Fruit fly (Drosophila melanogaster) whole organism, embryonic: Measurements from ENCODE around the gene Atg5.

Experiments
- Bdp1 ChIP-seq: fragments of 200-800 bp; sonication (Bioruptor generic); optimal IDR thresholded peaks from 3 replicates; lab custom pipeline; 2016; ENCODE audit warnings: missing biosample characterization, missing genetic modification characterization
- CG10321 ChIP-seq: fragments of 200-800 bp; sonication (Bioruptor generic); IDR thresholded peaks from 2 replicates; pipeline ENCODE4 v1.3.6; 2022; ENCODE audit warnings: missing biosample characterization, missing genetic modification characterization
- CG12769 ChIP-seq: fragments of 200-800 bp; sonication (Bioruptor generic); optimal IDR thresholded peaks from 2 replicates; lab custom pipeline; 2019; ENCODE audit warnings: missing biosample characterization, mild to moderate bottlenecking, missing genetic modification characterization, moderate library complexity
- CG15011 ChIP-seq: fragments of 200-800 bp; sonication (Bioruptor generic); optimal IDR thresholded peaks from 3 replicates; lab custom pipeline; 2018; ENCODE audit warnings: missing biosample characterization, mild to moderate bottlenecking, missing genetic modification characterization
- CG17359 ChIP-seq: fragments of 200-800 bp; sonication (Bioruptor generic); optimal IDR thresholded peaks from 3 replicates; lab custom pipeline; 2018; ENCODE audit warnings: missing biosample characterization, mild to moderate bottlenecking, missing genetic modification characterization, moderate library complexity
- CG2199 ChIP-seq: fragments of 200-800 bp; sonication (Bioruptor generic); IDR thresholded peaks from 3 replicates; pipeline ENCODE4 v1.3.6; 2022; ENCODE audit warnings: missing biosample characterization, missing genetic modification characterization
- CG3065 ChIP-seq: fragments of 200-800 bp; sonication (Bioruptor generic); optimal IDR thresholded peaks from 2 replicates; lab custom pipeline; 2016; ENCODE audit warnings: missing biosample characterization, missing genetic modification characterization
- CG31441 ChIP-seq: fragments of 200-800 bp; sonication (Bioruptor generic); IDR thresholded peaks from 2 replicates; pipeline ENCODE4 v1.3.6; 2022; ENCODE audit warnings: missing biosample characterization, missing genetic modification characterization
- CG3726 ChIP-seq: fragments of 200-800 bp; sonication (Bioruptor generic); IDR thresholded peaks from 3 replicates; pipeline ENCODE4, ENCODE4 v1.3.6; 2022; ENCODE audit warnings: missing biosample characterization, missing genetic modification characterization
- CG5180 ChIP-seq: fragments of 200-800 bp; sonication (Bioruptor generic); optimal IDR thresholded peaks from 3 replicates; lab custom pipeline; 2017; ENCODE audit warnings: missing biosample characterization, missing genetic modification characterization, mild to moderate bottlenecking, moderate library complexity, missing genetic modification reagents
- CG6683 ChIP-seq: fragments of 200-800 bp; sonication (Bioruptor generic); optimal IDR thresholded peaks from 2 replicates; lab custom pipeline; 2017; ENCODE audit warnings: missing biosample characterization, mild to moderate bottlenecking, missing genetic modification characterization, missing genetic modification reagents
- CG6791 ChIP-seq: fragments of 200-800 bp; sonication (Bioruptor generic); IDR thresholded peaks from 3 replicates; pipeline ENCODE4 v1.3.6; 2022; ENCODE audit warnings: missing biosample characterization, missing genetic modification characterization; ENCODE audit not compliant: partially characterized antibody
- CG9215 ChIP-seq: fragments of 200-800 bp; sonication (Bioruptor generic); IDR thresholded peaks from 2 replicates; pipeline ENCODE4 v1.3.6; 2022; ENCODE audit warnings: missing biosample characterization, missing genetic modification characterization
- CrebB ChIP-seq: fragments of 200-800 bp; sonication (Bioruptor generic); optimal IDR thresholded peaks from 3 replicates; lab custom pipeline; 2018; ENCODE audit warnings: missing biosample characterization, mild to moderate bottlenecking, missing genetic modification characterization
- Deaf1 ChIP-seq: fragments of 200-800 bp; optimal IDR thresholded peaks from 3 replicates; lab custom pipeline; 2019; ENCODE audit warnings: missing biosample characterization, mild to moderate bottlenecking, missing genetic modification characterization, moderate library complexity
- Doc2 ChIP-seq: fragments of 200-800 bp; sonication (Bioruptor generic); IDR thresholded peaks from 2 replicates; pipeline ENCODE4 v1.3.6; 2022; ENCODE audit warnings: missing biosample characterization, missing genetic modification characterization
- Hsf ChIP-seq: fragments of 200-800 bp; sonication (Bioruptor generic); optimal IDR thresholded peaks from 3 replicates; lab custom pipeline; 2016; ENCODE audit warnings: missing biosample characterization, missing genetic modification characterization
- MESR4 ChIP-seq: fragments of 200-800 bp; sonication (Bioruptor generic); optimal IDR thresholded peaks from 2 replicates; lab custom pipeline; 2018; ENCODE audit warnings: missing biosample characterization, mild to moderate bottlenecking, missing genetic modification characterization, moderate library complexity
- Max ChIP-seq: fragments of 200-800 bp; sonication (Bioruptor generic); optimal IDR thresholded peaks from 2 replicates; lab custom pipeline; 2016; ENCODE audit warnings: missing biosample characterization, mild to moderate bottlenecking, missing genetic modification characterization
- Mes4 ChIP-seq: fragments of 200-800 bp; sonication (Bioruptor generic); optimal IDR thresholded peaks from 2 replicates; lab custom pipeline; 2016; ENCODE audit warnings: missing biosample characterization, missing genetic modification characterization
- ase ChIP-seq: fragments of 200-800 bp; sonication (Bioruptor generic); IDR thresholded peaks from 3 replicates; pipeline ENCODE4 v1.3.6; 2022; ENCODE audit warnings: missing biosample characterization, missing genetic modification characterization
- ato ChIP-seq: fragments of 200-800 bp; sonication (Bioruptor generic); IDR thresholded peaks from 2 replicates; pipeline ENCODE4 v1.3.6; 2022; ENCODE audit warnings: missing biosample characterization, missing genetic modification characterization; ENCODE audit not compliant: partially characterized antibody
- bab2 ChIP-seq: fragments of 200-800 bp; sonication (Bioruptor generic); optimal IDR thresholded peaks from 2 replicates; lab custom pipeline; 2016; ENCODE audit warnings: missing biosample characterization, missing genetic modification characterization
- bigmax ChIP-seq: fragments of 200-800 bp; sonication (Bioruptor generic); optimal IDR thresholded peaks from 2 replicates; lab custom pipeline; 2018; ENCODE audit warnings: missing biosample characterization, mild to moderate bottlenecking, missing genetic modification characterization
- cas ChIP-seq: fragments of 200-800 bp; sonication (Bioruptor generic); IDR thresholded peaks from 2 replicates; pipeline ENCODE4 v1.3.6; 2022; ENCODE audit warnings: missing biosample characterization, missing genetic modification characterization
- cato ChIP-seq: fragments of 200-800 bp; sonication (Bioruptor generic); optimal IDR thresholded peaks from 2 replicates; lab custom pipeline; 2016; ENCODE audit warnings: missing biosample characterization, missing genetic modification characterization, borderline replicate concordance
- crp ChIP-seq, 2 experiments: fragments of 200-800 bp; sonication (Bioruptor generic); optimal IDR thresholded peaks; 2 replicates in 1 of 2; 3 replicates in 1 of 2; lab custom pipeline; 2017; ENCODE audit warnings: missing biosample characterization in 2 of 2, missing genetic modification characterization in 2 of 2, mild to moderate bottlenecking in 1 of 2, moderate library complexity in 1 of 2
- cwo ChIP-seq: fragments of 200-800 bp; sonication (Bioruptor generic); optimal IDR thresholded peaks from 3 replicates; lab custom pipeline; 2017; ENCODE audit warnings: missing biosample characterization, missing genetic modification characterization, mild to moderate bottlenecking, moderate library complexity, missing genetic modification reagents
- dimm ChIP-seq: fragments of 200-800 bp; sonication (Bioruptor generic); IDR thresholded peaks from 2 replicates; pipeline ENCODE4 v1.3.6; 2022; ENCODE audit warnings: missing biosample characterization, missing genetic modification characterization
- en ChIP-seq: fragments of 200-800 bp; sonication (Bioruptor generic); optimal IDR thresholded peaks from 2 replicates; lab custom pipeline; 2016; ENCODE audit warnings: missing biosample characterization, missing genetic modification characterization
- esg ChIP-seq: fragments of 200-800 bp; sonication (Bioruptor generic); conservative IDR thresholded peaks from 2 replicates; pipeline ENCODE4 v1.3.6; 2022; ENCODE audit warnings: missing biosample characterization, missing genetic modification characterization
- grau ChIP-seq: fragments of 200-800 bp; optimal IDR thresholded peaks from 3 replicates; lab custom pipeline; 2019; ENCODE audit warnings: missing biosample characterization, mild to moderate bottlenecking, missing genetic modification characterization, moderate library complexity
- hkb ChIP-seq, 2 experiments: fragments of 200-800 bp in 1 of 2; fragments of >200 bp in 1 of 2; sonication (Bioruptor generic) in 1 of 2; IDR thresholded peaks in 1 of 2; optimal IDR thresholded peaks in 1 of 2; 2 replicates each; pipeline versions ENCODE4 v1.3.6 to Lab custom; 2017 to 2022; ENCODE audit warnings: missing biosample characterization in 1 of 2, missing genetic modification characterization in 1 of 2
- jigr1 ChIP-seq: fragments of 200-800 bp; sonication (Bioruptor generic); IDR thresholded peaks from 3 replicates; pipeline ENCODE4 v1.3.6; 2022; ENCODE audit warnings: missing biosample characterization, missing genetic modification characterization
- lilli ChIP-seq: fragments of 200-800 bp; sonication (Bioruptor generic); optimal IDR thresholded peaks from 3 replicates; lab custom pipeline; 2016; ENCODE audit warnings: missing biosample characterization, missing genetic modification characterization
- maf-S ChIP-seq: fragments of 200-800 bp; sonication (Bioruptor generic); optimal IDR thresholded peaks from 2 replicates; lab custom pipeline; 2016; ENCODE audit warnings: missing biosample characterization, missing genetic modification characterization
- mam ChIP-seq: fragments of 200-800 bp; sonication (Bioruptor generic); optimal IDR thresholded peaks from 3 replicates; lab custom pipeline; 2016; ENCODE audit warnings: missing biosample characterization, missing genetic modification characterization
- nom ChIP-seq: fragments of 200-800 bp; sonication (Bioruptor generic); optimal IDR thresholded peaks from 2 replicates; lab custom pipeline; 2017; ENCODE audit warnings: missing biosample characterization, missing genetic modification characterization, mild to moderate bottlenecking, moderate library complexity, missing genetic modification reagents
- oc ChIP-seq: fragments of 200-800 bp; sonication (Bioruptor generic); optimal IDR thresholded peaks from 2 replicates; lab custom pipeline; 2018; ENCODE audit warnings: missing biosample characterization, mild to moderate bottlenecking, missing genetic modification characterization, moderate library complexity
- org-1 ChIP-seq: fragments of 200-800 bp; sonication (Bioruptor generic); optimal IDR thresholded peaks from 2 replicates; lab custom pipeline; 2017; ENCODE audit warnings: missing biosample characterization, missing genetic modification characterization
- otp ChIP-seq: fragments of 200-800 bp; sonication (Bioruptor generic); IDR thresholded peaks from 3 replicates; pipeline ENCODE4, ENCODE4 v1.3.6; 2022; ENCODE audit warnings: missing biosample characterization, missing genetic modification characterization
- pita ChIP-seq: fragments of 200-800 bp; sonication (Bioruptor generic); optimal IDR thresholded peaks from 2 replicates; lab custom pipeline; 2017; ENCODE audit warnings: missing biosample characterization, mild to moderate bottlenecking, missing genetic modification characterization
- pum ChIP-seq: fragments of 200-800 bp; sonication (Bioruptor generic); optimal IDR thresholded peaks from 2 replicates; lab custom pipeline; 2016; ENCODE audit warnings: missing biosample characterization, missing genetic modification characterization
- ranshi ChIP-seq: fragments of 200-800 bp; sonication (Bioruptor generic); IDR thresholded peaks from 2 replicates; pipeline ENCODE4 v1.3.6; 2022; ENCODE audit warnings: missing biosample characterization, missing genetic modification characterization
- slbo ChIP-seq: fragments of 200-800 bp; sonication (Bioruptor generic); IDR thresholded peaks from 2 replicates; pipeline ENCODE4 v1.3.6; 2022; ENCODE audit warnings: missing biosample characterization, missing genetic modification characterization
- stwl ChIP-seq: fragments of 200-800 bp; sonication (Bioruptor generic); optimal IDR thresholded peaks from 3 replicates; lab custom pipeline; 2018; ENCODE audit warnings: missing biosample characterization, mild to moderate bottlenecking, missing genetic modification characterization, moderate library complexity
- twi ChIP-seq: fragments of 200-800 bp; optimal IDR thresholded peaks from 2 replicates; lab custom pipeline; 2019; ENCODE audit warnings: missing biosample characterization, mild to moderate bottlenecking, missing genetic modification characterization, moderate library complexity
- wek ChIP-seq: fragments of 200-800 bp; sonication (Bioruptor generic); optimal IDR thresholded peaks from 3 replicates; lab custom pipeline; 2018; ENCODE audit warnings: missing biosample characterization, mild to moderate bottlenecking, missing genetic modification characterization, moderate library complexity

The Atg5 gene

dm6 chrX:7293874-7294559 is 29.6 kb downstream of the Atg5 start (continued):
- TF ChIP-seq cwo (GFP tag; lab: Kevin White, UChicago) = peak; percentile 74
- TF ChIP-seq slbo (GFP tag; lab: Robert Waterston, UW) = peak; percentile 32; the same call in 1 of the 2 replicates
- no peak for TF ChIP-seq CG6791
- peak; percentile 71 for TF ChIP-seq Deaf1 (tag; lab: Kevin White, UChicago)
- TF ChIP-seq CG3726 (GFP tag; lab: Robert Waterston, UW) = peak; percentile 56; the same call in 1 of the 3 replicates
- TF ChIP-seq Hsf (GFP tag; lab: Kevin White, UChicago) = peak; percentile 70
- TF ChIP-seq pum = no peak
- TF ChIP-seq mam (GFP tag; lab: Kevin White, UChicago) = no peak
- TF ChIP-seq cato = peak; percentile 60
- TF ChIP-seq lilli (GFP tag; lab: Kevin White, UChicago) = peak; percentile 17
- TF ChIP-seq stwl (tag; lab: Kevin White, UChicago) = peak; percentile 49
- TF ChIP-seq CG6683 = peak; percentile 83
- peak; percentile 40; the same call in 1 of the 3 replicates for TF ChIP-seq ase (GFP tag; lab: Robert Waterston, UW)
- TF ChIP-seq CG31441 (GFP tag; lab: Robert Waterston, UW) = peak; percentile 87
- peak; percentile 91 for TF ChIP-seq oc
- TF ChIP-seq maf-S (GFP tag; lab: Kevin White, UChicago) = no peak
- peak; percentile 79 for TF ChIP-seq CG15011 (GFP tag; lab: Kevin White, UChicago)
- TF ChIP-seq ato (GFP tag; lab: Robert Waterston, UW) = no peak
- peak; percentile 71 for TF ChIP-seq ranshi (GFP tag; lab: Robert Waterston, UW)
- TF ChIP-seq org-1 (GFP tag; lab: Kevin White, UChicago) = peak; percentile 84
- peak; percentile 82 for TF ChIP-seq Max
- peak; percentile 19; the same call in 1 of the 2 replicates for TF ChIP-seq CG10321
- TF ChIP-seq twi (tag; lab: Kevin White, UChicago) = peak; percentile 91
- TF ChIP-seq nom = peak; percentile 83
- peak; percentile 74; the same call in 1 of the 3 replicates for TF ChIP-seq jigr1 (GFP tag; lab: Robert Waterston, UW)
- peak; percentile 78 for TF ChIP-seq CrebB (tag; lab: Kevin White, UChicago)
- TF ChIP-seq Doc2 (GFP tag; lab: Robert Waterston, UW) = 0 out of 2 replicates have a peak, but pooled peaks have one; percentile 34
- TF ChIP-seq CG5180 = peak; percentile 87
- peak; percentile 92 for TF ChIP-seq grau (tag; lab: Kevin White, UChicago)
- TF ChIP-seq pita (GFP tag; lab: Kevin White, UChicago) = no peak
- TF ChIP-seq en (GFP tag; lab: Kevin White, UChicago) = no peak
- TF ChIP-seq bigmax (GFP tag; lab: Kevin White, UChicago) = no peak
- TF ChIP-seq esg (GFP tag; lab: Robert Waterston, UW) = peak; percentile 82
- peak; percentile 61; the same call in 2 of the 3 replicates for TF ChIP-seq otp (GFP tag; lab: Robert Waterston, UW)
- peak; percentile 41; the same call in 1 of the 2 replicates for TF ChIP-seq dimm (GFP tag; lab: Robert Waterston, UW)
- peak; percentile 12 for TF ChIP-seq bab2 (GFP tag; lab: Kevin White, UChicago)
- no peak for TF ChIP-seq Mes4
- TF ChIP-seq CG9215 (GFP tag; lab: Robert Waterston, UW) = 0 out of 2 replicates have a peak, but pooled peaks have one; percentile 8
- peak; percentile 58 for TF ChIP-seq wek (GFP tag; lab: Kevin White, UChicago)
- TF ChIP-seq CG17359 (tag; lab: Kevin White, UChicago) = peak; percentile 93
- TF ChIP-seq CG12769 (tag; lab: Kevin White, UChicago) = peak; percentile 7
- TF ChIP-seq crp (GFP tag; optimal IDR thresholded peaks at IDR 0.05; lab: Kevin White, UChicago) = peak in 1 of 2 experiments; percentile 28
- TF ChIP-seq Bdp1 (GFP tag; lab: Kevin White, UChicago) = peak; percentile 7
- TF ChIP-seq cas (GFP tag; lab: Robert Waterston, UW) = no peak
- TF ChIP-seq CG2199 (GFP tag; lab: Robert Waterston, UW) = no peak
- peak; percentile 26 for TF ChIP-seq MESR4 (GFP tag; lab: Kevin White, UChicago)
- no peak for TF ChIP-seq hkb (optimal IDR thresholded peaks at IDR 0.05; lab: Kevin White, UChicago)
- TF ChIP-seq hkb (GFP tag; IDR thresholded peaks at IDR 0.05; lab: Robert Waterston, UW) = peak; percentile 93
- peak; percentile 38 for TF ChIP-seq CG3065 (GFP tag; lab: Kevin White, UChicago)
